Worm (Caenorhabditis elegans): ENCODE results near the gene F47C12.13.

The F47C12.13 gene

ce11 chrIV:4021847-4022780 lies 27.9 kb upstream of the F47C12.13 start:
- no peak for TF ChIP-seq daf-12 (tag; optimal IDR thresholded peaks at IDR 0.05)
- peak; percentile 89 for TF ChIP-seq egl-5 (tag; optimal IDR thresholded peaks at IDR 0.05)
- TF ChIP-seq ceh-9 (tag; optimal IDR thresholded peaks at IDR 0.05), result no peak
- TF ChIP-seq lin-39 (tag; optimal IDR thresholded peaks at IDR 0.05), result peak; percentile 67
- peak; percentile 58 for TF ChIP-seq pha-4 (tag; optimal IDR thresholded peaks at IDR 0.05)
- no peak for TF ChIP-seq mdl-1 (tag; optimal IDR thresholded peaks at IDR 0.05)
- TF ChIP-seq ama-1 (optimal IDR thresholded peaks at IDR 0.05), result no peak
- no peak for TF ChIP-seq nhr-237 (tag; optimal IDR thresholded peaks at IDR 0.05)
- TF ChIP-seq pqm-1 (tag; optimal IDR thresholded peaks at IDR 0.05), result peak; percentile 52
- TF ChIP-seq aly-2 (tag; optimal IDR thresholded peaks at IDR 0.05), result no peak
- TF ChIP-seq lin-15B (tag; optimal IDR thresholded peaks at IDR 0.05), result no peak
- peak; percentile 16 for TF ChIP-seq nhr-23 (tag; optimal IDR thresholded peaks at IDR 0.05)
- TF ChIP-seq ztf-4 (tag; optimal IDR thresholded peaks at IDR 0.05), result no peak
- no peak for TF ChIP-seq lsy-12 (tag; optimal IDR thresholded peaks at IDR 0.05)
- no peak for TF ChIP-seq fkh-2 (tag; optimal IDR thresholded peaks at IDR 0.05)
- TF ChIP-seq nhr-43 (tag; optimal IDR thresholded peaks at IDR 0.05; ENCODE audit: poor library complexity, severe bottlenecking), result peak; percentile 35
- TF ChIP-seq ztf-11 (tag; optimal IDR thresholded peaks at IDR 0.05), result no peak
- TF ChIP-seq nhr-67 (tag; optimal IDR thresholded peaks at IDR 0.05), result no peak
- TF ChIP-seq fkh-10 (GFP tag; optimal IDR thresholded peaks at IDR 0.05), result no peak
- no peak for TF ChIP-seq jun-1 (tag; optimal IDR thresholded peaks at IDR 0.05)
- no peak for TF ChIP-seq tbx-2 (tag; optimal IDR thresholded peaks at IDR 0.05)
- no peak for TF ChIP-seq nhr-11 (tag; optimal IDR thresholded peaks at IDR 0.05)
- peak; percentile 41 for TF ChIP-seq elt-1 (tag; optimal IDR thresholded peaks at IDR 0.05)
- TF ChIP-seq R02D3.7 (tag; optimal IDR thresholded peaks at IDR 0.05), result no peak
- no peak for TF ChIP-seq sea-2 (GFP tag; optimal IDR thresholded peaks at IDR 0.05)
- peak; percentile 40 for TF ChIP-seq nfya-1 (tag; optimal IDR thresholded peaks at IDR 0.05; ENCODE audit: insufficient read depth)
- TF ChIP-seq unc-62 (GFP tag; optimal IDR thresholded peaks at IDR 0.05), result no peak
- TF ChIP-seq fos-1 (tag; optimal IDR thresholded peaks at IDR 0.05), result no peak
- no peak for TF ChIP-seq ZK546.5 (tag; optimal IDR thresholded peaks at IDR 0.05)
- TF ChIP-seq mml-1 (tag; optimal IDR thresholded peaks at IDR 0.05), result no peak
- peak; percentile 75 for TF ChIP-seq elt-2 (tag; optimal IDR thresholded peaks at IDR 0.05)

- TF ChIP-seq nhr-11 (tag; optimal IDR thresholded peaks at IDR 0.05) (peak; percentile 17), ama-1 (optimal IDR thresholded peaks at IDR 0.05) (peak; percentile 55), mdl-1 (tag; optimal IDR thresholded peaks at IDR 0.05) (peak; percentile 74), snpc-4 (tag; optimal IDR thresholded peaks at IDR 0.05) (peak; percentile 43), hmg-11 (tag; optimal IDR thresholded peaks at IDR 0.05) (peak; percentile 95), nhr-25 (tag; optimal IDR thresholded peaks at IDR 0.05) (peak; percentile 43), unc-39 (tag; optimal IDR thresholded peaks at IDR 0.05) (no peak), elt-1 (tag; optimal IDR thresholded peaks at IDR 0.05) (no peak), elt-2 (tag; optimal IDR thresholded peaks at IDR 0.05) (peak; percentile 69), nhr-12 (tag; optimal IDR thresholded peaks at IDR 0.05) (no peak), lin-15B (tag; optimal IDR thresholded peaks at IDR 0.05) (peak; percentile 51), nfya-1 (tag; optimal IDR thresholded peaks at IDR 0.05; ENCODE audit: insufficient read depth) (peak; percentile 86), nhr-76 (tag; optimal IDR thresholded peaks at IDR 0.05) (peak; percentile 7), sea-2 (GFP tag; optimal IDR thresholded peaks at IDR 0.05) (no peak), fkh-10 (GFP tag; optimal IDR thresholded peaks at IDR 0.05) (no peak), tbx-2 (tag; optimal IDR thresholded peaks at IDR 0.05) (peak; percentile 23), egl-5 (tag; optimal IDR thresholded peaks at IDR 0.05) (peak; percentile 77), pqm-1 (tag; optimal IDR thresholded peaks at IDR 0.05) (peak; percentile 30), pha-4 (tag; optimal IDR thresholded peaks at IDR 0.05) (peak; percentile 91), zag-1 (tag; optimal IDR thresholded peaks at IDR 0.05) (no peak), lsy-12 (tag; optimal IDR thresholded peaks at IDR 0.05) (no peak), lin-39 (tag; optimal IDR thresholded peaks at IDR 0.05) (peak; percentile 86), nhr-23 (tag; optimal IDR thresholded peaks at IDR 0.05) (peak; percentile 20), jun-1 (tag; optimal IDR thresholded peaks at IDR 0.05) (peak; percentile 52), R02D3.7 (tag; optimal IDR thresholded peaks at IDR 0.05) (no peak)
Observed at ce11 chrIV:4019836-4020235, 25.6 kb upstream of the F47C12.13 start.

Measured in whole organism, L3 larva.